Worm (Caenorhabditis elegans) whole organism, L1 larva: ENCODE measurements around the gene C47G2.3.

Experiments
- C04F5.9 ChIP-seq: sonication (generic microtip); optimal IDR thresholded peaks from 2 replicates; lab custom pipeline; 2016; ENCODE audit warnings: missing genetic modification characterization, missing compliant biosample characterization
- C34B4.2 ChIP-seq: sonication (generic microtip); optimal IDR thresholded peaks from 2 replicates; lab custom pipeline; 2017; ENCODE audit warnings: mild to moderate bottlenecking, missing genetic modification characterization, missing compliant biosample characterization
- Y116A8C.19 ChIP-seq: sonication (generic microtip); optimal IDR thresholded peaks from 2 replicates; lab custom pipeline; 2016; ENCODE audit warnings: missing compliant biosample characterization, missing genetic modification characterization, borderline replicate concordance
- blmp-1 ChIP-seq: fragments of 150-350 bp; optimal IDR thresholded peaks from 2 replicates; lab custom pipeline; 2014; ENCODE audit warnings: missing biosample characterization, missing genetic modification characterization
- ceh-8 ChIP-seq: fragments of 200-800 bp; sonication (Bioruptor generic); optimal IDR thresholded peaks from 2 replicates; lab custom pipeline; 2018; ENCODE audit warnings: mild to moderate bottlenecking, missing genetic modification characterization, moderate library complexity, missing compliant biosample characterization
- ceh-82 ChIP-seq, 3 experiments: fragments of 150-350 bp in 1 of 3; sonication (generic microtip) in 2 of 3; optimal IDR thresholded peaks; 2 replicates each; lab custom pipeline; 2014 to 2017; ENCODE audit warnings: missing biosample characterization in 3 of 3, missing genetic modification characterization in 3 of 3
- ces-1 ChIP-seq: fragments of 150-350 bp; optimal IDR thresholded peaks from 2 replicates; lab custom pipeline; 2014; ENCODE audit warnings: missing biosample characterization, missing genetic modification reagents, missing genetic modification characterization
- dpl-1 ChIP-seq, 3 experiments: fragments of 150-350 bp in 2 of 3; sonication (generic microtip) in 1 of 3; optimal IDR thresholded peaks; 2 replicates each; lab custom pipeline; 2014 to 2017; ENCODE audit warnings: missing biosample characterization in 3 of 3, missing genetic modification characterization in 3 of 3, missing genetic modification reagents in 3 of 3
- dsc-1 ChIP-seq: sonication (generic microtip); optimal IDR thresholded peaks from 2 replicates; lab custom pipeline; 2016; ENCODE audit warnings: mild to moderate bottlenecking, missing genetic modification characterization, missing compliant biosample characterization
- egl-27 ChIP-seq, 2 experiments: fragments of 150-350 bp in 1 of 2; sonication (generic microtip); optimal IDR thresholded peaks; 3 replicates each; lab custom pipeline; 2017 to 2018; ENCODE audit warnings: missing biosample characterization in 2 of 2, missing genetic modification characterization in 2 of 2, missing genetic modification reagents in 2 of 2
- elt-2 ChIP-seq: sonication (generic microtip); optimal IDR thresholded peaks from 2 replicates; lab custom pipeline; 2016; ENCODE audit warnings: missing genetic modification characterization, mild to moderate bottlenecking, inconsistent platforms, missing compliant biosample characterization, missing genetic modification reagents
- elt-3 ChIP-seq, 6 experiments: fragments of 150-350 bp in 1 of 6; sonication (generic microtip); optimal IDR thresholded peaks; 2 replicates each; lab custom pipeline; 2017 to 2018; ENCODE audit warnings: missing biosample characterization in 6 of 6, missing genetic modification characterization in 6 of 6, inconsistent platforms in 1 of 6
- ets-5 ChIP-seq: fragments of 200-800 bp; sonication (Bioruptor generic); IDR thresholded peaks from 2 replicates; pipeline ENCODE4 v1.3.6; 2022; ENCODE audit warnings: missing genetic modification characterization, missing compliant biosample characterization
- fkh-10 ChIP-seq: sonication (generic microtip); optimal IDR thresholded peaks from 2 replicates; lab custom pipeline; 2017; ENCODE audit warnings: missing biosample characterization, missing genetic modification reagents, missing genetic modification characterization
- fos-1 ChIP-seq: fragments of 150-350 bp; optimal IDR thresholded peaks from 2 replicates; lab custom pipeline; 2014; ENCODE audit warnings: missing biosample characterization, missing genetic modification characterization
- grh-1 ChIP-seq: fragments of 200-800 bp; sonication (Bioruptor generic); IDR thresholded peaks from 2 replicates; pipeline ENCODE4 v1.3.6; 2022; ENCODE audit warnings: missing genetic modification reagents, missing genetic modification characterization, missing compliant biosample characterization
- hlh-17 ChIP-seq: fragments of 200-800 bp; sonication (Bioruptor generic); optimal IDR thresholded peaks from 2 replicates; lab custom pipeline; 2018; ENCODE audit warnings: missing genetic modification characterization, mild to moderate bottlenecking, missing compliant biosample characterization, moderate library complexity, borderline replicate concordance
- isw-1 ChIP-seq: fragments of 200-800 bp; sonication (Bioruptor generic); IDR thresholded peaks from 2 replicates; pipeline ENCODE4 v1.3.6; 2022; ENCODE audit warnings: missing genetic modification characterization, missing compliant biosample characterization
- jun-1 ChIP-seq: fragments of 150-350 bp; optimal IDR thresholded peaks from 2 replicates; lab custom pipeline; 2014; ENCODE audit warnings: missing biosample characterization, missing genetic modification reagents, missing genetic modification characterization
- lin-13 ChIP-seq: fragments of 150-350 bp; optimal IDR thresholded peaks from 2 replicates; lab custom pipeline; 2014; ENCODE audit warnings: missing biosample characterization, missing genetic modification reagents, missing genetic modification characterization
- lin-14 ChIP-seq: fragments of 200-800 bp; sonication (Bioruptor generic); optimal IDR thresholded peaks from 2 replicates; lab custom pipeline; 2018; ENCODE audit warnings: mild to moderate bottlenecking, missing genetic modification characterization, moderate library complexity, missing compliant biosample characterization
- lin-15B ChIP-seq: fragments of 150-350 bp; sonication (generic microtip); optimal IDR thresholded peaks from 3 replicates; lab custom pipeline; 2014; ENCODE audit warnings: missing biosample characterization, missing genetic modification characterization
- lin-39 ChIP-seq: fragments of 150-350 bp; optimal IDR thresholded peaks from 2 replicates; lab custom pipeline; 2014; ENCODE audit warnings: missing biosample characterization, missing genetic modification reagents, missing genetic modification characterization
- lir-3 ChIP-seq: sonication (generic microtip); optimal IDR thresholded peaks from 2 replicates; lab custom pipeline; 2016; ENCODE audit warnings: mild to moderate bottlenecking, missing genetic modification characterization, moderate library complexity, missing compliant biosample characterization; ENCODE audit not compliant: poor library complexity
- lsy-2 ChIP-seq, 2 experiments: fragments of 150-350 bp; optimal IDR thresholded peaks; 2 replicates each; lab custom pipeline; 2014; ENCODE audit warnings: missing biosample characterization in 2 of 2, missing genetic modification characterization in 2 of 2
- mdl-1 ChIP-seq, 2 experiments: fragments of 150-350 bp; optimal IDR thresholded peaks; 2 replicates each; lab custom pipeline; 2014 to 2017; ENCODE audit warnings: missing biosample characterization in 2 of 2, missing genetic modification characterization in 2 of 2, inconsistent platforms in 1 of 2
- mep-1 ChIP-seq: fragments of 150-350 bp; optimal IDR thresholded peaks from 2 replicates; lab custom pipeline; 2014; ENCODE audit warnings: missing biosample characterization, missing genetic modification characterization
- nhr-237 ChIP-seq: fragments of 150-350 bp; optimal IDR thresholded peaks from 2 replicates; lab custom pipeline; 2014; ENCODE audit warnings: missing biosample characterization, missing genetic modification characterization
- nhr-47 ChIP-seq: sonication (generic microtip); optimal IDR thresholded peaks from 2 replicates; lab custom pipeline; 2016; ENCODE audit warnings: mild to moderate bottlenecking, missing genetic modification characterization, moderate library complexity, missing compliant biosample characterization
- nhr-71 ChIP-seq: sonication (generic microtip); optimal IDR thresholded peaks from 2 replicates; lab custom pipeline; 2016; ENCODE audit warnings: mild to moderate bottlenecking, missing genetic modification characterization, moderate library complexity, missing compliant biosample characterization
- nhr-76 ChIP-seq: sonication (generic microtip); optimal IDR thresholded peaks from 2 replicates; lab custom pipeline; 2017; ENCODE audit warnings: missing biosample characterization, missing genetic modification characterization
- rnt-1 ChIP-seq: sonication (generic microtip); optimal IDR thresholded peaks from 2 replicates; lab custom pipeline; 2016; ENCODE audit warnings: mild to moderate bottlenecking, missing genetic modification characterization, moderate library complexity, missing compliant biosample characterization
- snpc-4 ChIP-seq: fragments of 150-350 bp; optimal IDR thresholded peaks from 2 replicates; lab custom pipeline; 2014; ENCODE audit warnings: missing biosample characterization, missing genetic modification characterization
- sptf-1 ChIP-seq: fragments of 150-350 bp; optimal IDR thresholded peaks from 2 replicates; lab custom pipeline; 2014; ENCODE audit warnings: missing biosample characterization, missing genetic modification characterization
- swsn-7 ChIP-seq: sonication (generic microtip); optimal IDR thresholded peaks from 2 replicates; lab custom pipeline; 2016; ENCODE audit warnings: missing genetic modification characterization, missing compliant biosample characterization
- unc-62 ChIP-seq: fragments of 150-350 bp; optimal IDR thresholded peaks from 2 replicates; lab custom pipeline; 2014; ENCODE audit warnings: missing biosample characterization, missing genetic modification reagents, missing genetic modification characterization
- unc-86 ChIP-seq: sonication (generic microtip); optimal IDR thresholded peaks from 2 replicates; lab custom pipeline; 2016; ENCODE audit warnings: missing genetic modification characterization, missing compliant biosample characterization

Gene C47G2.3

DNA sequence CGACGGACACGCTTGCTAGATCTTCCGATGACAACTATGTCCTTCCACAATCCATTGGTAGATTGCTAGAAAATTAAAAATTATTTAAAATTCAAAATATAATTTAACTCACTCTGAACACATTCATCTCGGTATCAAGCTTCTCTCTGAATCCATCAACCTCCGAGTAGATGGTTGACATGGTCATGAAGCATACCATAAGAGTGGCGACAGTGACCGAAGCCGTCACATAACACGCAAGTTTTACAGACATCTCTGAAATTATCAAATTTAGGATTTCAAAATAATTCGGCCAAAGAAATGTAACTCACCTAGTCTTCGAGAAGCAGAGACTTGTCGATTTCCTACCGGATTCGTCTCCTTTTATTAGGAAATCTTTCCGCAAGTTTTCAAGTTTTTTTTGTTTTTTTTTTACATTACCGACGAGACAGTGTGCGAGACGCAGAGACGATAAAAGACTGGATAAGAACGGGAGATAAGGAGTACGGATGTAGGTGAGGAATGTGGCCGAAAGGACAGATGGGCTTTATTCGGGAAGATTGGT is 47.6 kb upstream of the C47G2.3 start, which contains the start of gene sqt-1:
sqt-1 (minus strand) TSS at position 341 of the 544 bp plus-strand sequence.
- TF ChIP-seq dsc-1 (tag; lab: Kevin White, UChicago) (no peak), blmp-1 (tag; lab: Kevin White, UChicago) (peak; percentile 48)
- TF ChIP-seq, all 84 proteins: peak for 1

DNA sequence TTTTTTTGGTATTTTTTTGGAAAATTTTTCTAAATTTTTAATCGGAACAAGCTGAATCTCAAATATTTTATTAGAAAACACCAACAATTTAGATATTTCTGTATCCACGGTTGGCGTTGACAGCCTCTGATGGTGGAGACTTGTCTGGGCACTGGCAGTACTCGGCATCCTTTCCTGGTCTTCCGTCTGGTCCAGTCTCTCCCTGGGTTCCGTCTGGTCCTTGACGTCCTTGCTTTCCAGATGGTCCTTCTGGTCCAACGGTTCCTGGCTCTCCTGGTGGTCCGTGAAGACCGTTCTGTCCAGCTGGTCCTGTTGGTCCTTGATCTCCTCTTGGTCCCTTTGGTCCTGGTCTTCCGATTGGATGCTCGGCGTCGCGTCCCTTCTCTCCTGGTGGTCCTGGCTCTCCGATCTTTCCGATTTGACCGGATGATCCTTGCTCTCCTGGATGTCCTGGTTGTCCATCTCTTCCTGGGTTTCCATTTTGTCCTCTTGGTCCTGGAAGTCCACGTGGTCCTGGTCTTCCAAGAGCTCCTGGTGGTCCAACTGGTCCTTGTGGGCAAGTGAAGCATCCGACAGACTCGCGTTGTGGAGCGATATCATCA is 46.8 kb upstream of the C47G2.3 start:
- TF ChIP-seq lin-14 (GFP tag; lab: Kevin White, UChicago) = no peak
- no peak for TF ChIP-seq nhr-76 (tag; lab: Kevin White, UChicago)
- TF ChIP-seq lin-13 (GFP tag; lab: Kevin White, UChicago) = no peak
- no peak for TF ChIP-seq lin-39 (tag; lab: Kevin White, UChicago)
- no peak for TF ChIP-seq ceh-8 (GFP tag; lab: Kevin White, UChicago)
- no peak for TF ChIP-seq lir-3
- TF ChIP-seq elt-3 (tag; optimal IDR thresholded peaks at IDR 0.05; lab: Kevin White, UChicago) = no peak
- TF ChIP-seq ets-5 = no peak
- no peak for TF ChIP-seq elt-2 (tag; lab: Kevin White, UChicago)
- no peak for TF ChIP-seq lin-15B (tag; lab: Kevin White, UChicago)
- TF ChIP-seq dpl-1 (GFP tag; optimal IDR thresholded peaks at IDR 0.05; lab: Kevin White, UChicago) = no peak
- no peak for TF ChIP-seq Y116A8C.19 (tag; lab: Kevin White, UChicago)
- no peak for TF ChIP-seq swsn-7
- no peak for TF ChIP-seq unc-62 (GFP tag; lab: Kevin White, UChicago)
- no peak for TF ChIP-seq isw-1 (GFP tag; lab: Robert Waterston, UW)
- TF ChIP-seq mep-1 (tag; lab: Kevin White, UChicago) = no peak
- no peak for TF ChIP-seq grh-1
- TF ChIP-seq mdl-1 (tag; optimal IDR thresholded peaks at IDR 0.05; lab: Kevin White, UChicago) = no peak
- no peak for TF ChIP-seq fos-1 (tag; lab: Kevin White, UChicago)
- no peak for TF ChIP-seq rnt-1 (tag; lab: Kevin White, UChicago)

DNA sequence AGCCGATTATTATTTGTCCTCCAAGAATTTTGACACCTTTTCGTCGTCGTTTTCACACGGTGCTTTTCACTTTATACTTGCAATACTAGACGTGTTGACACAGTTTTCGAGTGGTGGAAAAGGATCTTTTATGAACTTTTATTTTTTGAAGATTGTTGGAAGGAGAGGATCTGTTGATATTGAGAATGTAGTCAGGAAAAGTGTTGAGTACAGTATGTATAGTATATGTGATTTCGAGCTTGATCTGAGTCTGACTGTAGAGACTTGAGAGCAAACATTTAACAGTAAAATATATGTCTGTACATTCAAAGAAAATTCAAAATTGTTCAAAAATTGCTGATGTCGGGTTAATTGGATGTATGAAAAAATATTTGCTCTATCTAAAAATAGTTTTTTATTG is 46.2 kb upstream of the C47G2.3 start:
- TF ChIP-seq egl-27 (tag; optimal IDR thresholded peaks at IDR 0.05; lab: Kevin White, UChicago) = no peak
- TF ChIP-seq unc-86 (tag; lab: Kevin White, UChicago) = no peak
- TF ChIP-seq jun-1 (tag; lab: Kevin White, UChicago) = no peak
- TF ChIP-seq snpc-4 (tag; lab: Kevin White, UChicago) = no peak
- TF ChIP-seq nhr-71 (tag; lab: Kevin White, UChicago) = no peak
- no peak for TF ChIP-seq fkh-10 (GFP tag; lab: Kevin White, UChicago)

DNA sequence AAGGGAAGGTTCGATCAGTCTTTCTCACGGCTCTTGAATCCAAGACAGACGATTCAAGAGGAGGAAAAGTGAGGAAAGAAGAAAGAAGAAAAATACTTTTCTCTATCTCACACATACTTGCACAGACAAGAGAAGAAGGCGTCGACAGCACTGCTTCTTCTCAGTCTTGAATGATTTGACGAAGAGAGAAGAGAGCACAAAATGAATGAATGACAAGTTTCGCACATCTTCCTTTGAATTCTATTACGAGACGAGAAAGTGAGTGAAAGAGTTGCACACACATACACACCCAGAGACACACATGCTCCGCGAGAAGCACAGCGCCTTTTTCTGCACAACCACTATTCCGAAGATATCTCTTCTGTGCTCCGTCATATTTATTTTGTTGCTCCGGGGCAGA is 45.7 kb upstream of the C47G2.3 start:
- TF ChIP-seq sptf-1 (no peak), lin-15B (tag; lab: Kevin White, UChicago) (no peak), ces-1 (peak; percentile 19), lin-14 (GFP tag; lab: Kevin White, UChicago) (peak; percentile 75), unc-86 (tag; lab: Kevin White, UChicago) (peak; percentile 19), fkh-10 (GFP tag; lab: Kevin White, UChicago) (peak; percentile 39), lsy-2 (tag; optimal IDR thresholded peaks at IDR 0.05; lab: Kevin White, UChicago) (peak in 1 of 2 experiments; percentile 22), C04F5.9 (no peak), ceh-82 (tag; optimal IDR thresholded peaks at IDR 0.05; lab: Kevin White, UChicago) (peak in 1 of 3 experiments; percentile 9), fos-1 (tag; lab: Kevin White, UChicago) (no peak), nhr-47 (tag; lab: Kevin White, UChicago) (peak; percentile 12), C34B4.2 (no peak), hlh-17 (no peak), nhr-237 (tag; lab: Kevin White, UChicago) (no peak)
